Worm (Caenorhabditis elegans) whole organism, early embryonic: Measurements from ENCODE around the gene Y46H3C.7.
"Not testable (repeated sequence)": the region's sequence is repeated elsewhere in the genome, so short reads cannot be mapped to it uniquely, and the experiment has no call there.

ENCODE experiments used
- B0310.2 ChIP-seq: sonication (generic microtip); optimal IDR thresholded peaks from 2 replicates; lab custom pipeline; 2016; ENCODE audit warnings: mild to moderate bottlenecking, missing genetic modification characterization, missing compliant biosample characterization
- F13C5.2 ChIP-seq: sonication (generic microtip); optimal IDR thresholded peaks from 2 replicates; lab custom pipeline; 2017; ENCODE audit warnings: mild to moderate bottlenecking, missing genetic modification characterization, inconsistent platforms, missing compliant biosample characterization
- aly-1 ChIP-seq: sonication (generic microtip); optimal IDR thresholded peaks from 2 replicates; lab custom pipeline; 2016; ENCODE audit warnings: missing genetic modification characterization, missing compliant biosample characterization
- ama-1 ChIP-seq: fragments of 150-350 bp; optimal IDR thresholded peaks from 2 replicates; lab custom pipeline; 2014
- ceh-13 ChIP-seq: fragments of 200-800 bp; sonication (Bioruptor generic); optimal IDR thresholded peaks from 2 replicates; lab custom pipeline; 2018; ENCODE audit warnings: mild to moderate bottlenecking, missing genetic modification characterization, missing compliant biosample characterization
- ceh-36 ChIP-seq: sonication (generic microtip); optimal IDR thresholded peaks from 2 replicates; lab custom pipeline; 2016; ENCODE audit warnings: missing genetic modification characterization, inconsistent platforms, missing compliant biosample characterization
- ets-7 ChIP-seq: sonication (generic microtip); optimal IDR thresholded peaks from 2 replicates; lab custom pipeline; 2016; ENCODE audit warnings: missing genotype, missing genetic modification characterization, missing compliant biosample characterization
- flt-1 ChIP-seq: fragments of 200-800 bp; sonication (Bioruptor generic); IDR thresholded peaks from 2 replicates; pipeline ENCODE4 v1.3.6; 2022; ENCODE audit warnings: missing genetic modification characterization, missing compliant biosample characterization
- hmbx-1 ChIP-seq: sonication (generic microtip); optimal IDR thresholded peaks from 2 replicates; lab custom pipeline; 2016; ENCODE audit warnings: mild to moderate bottlenecking, missing genetic modification characterization, missing compliant biosample characterization
- hmg-4 ChIP-seq: fragments of 200-800 bp; sonication (Bioruptor generic); optimal IDR thresholded peaks from 2 replicates; lab custom pipeline; 2018; ENCODE audit warnings: mild to moderate bottlenecking, missing genetic modification characterization, missing compliant biosample characterization
- hnd-1 ChIP-seq: sonication (generic microtip); optimal IDR thresholded peaks from 2 replicates; lab custom pipeline; 2016; ENCODE audit warnings: missing genetic modification characterization, missing compliant biosample characterization
- pes-1 ChIP-seq: fragments of 200-800 bp; sonication (Bioruptor generic); IDR thresholded peaks from 2 replicates; pipeline ENCODE4 v1.3.6; 2022; ENCODE audit warnings: missing genetic modification reagents, missing genetic modification characterization, missing compliant biosample characterization
- scrt-1 ChIP-seq: fragments of 200-800 bp; sonication (Bioruptor generic); IDR thresholded peaks from 2 replicates; pipeline ENCODE4 v1.3.6; 2022; ENCODE audit warnings: missing genetic modification characterization, missing compliant biosample characterization
- sea-1 ChIP-seq: fragments of 200-800 bp; sonication (Bioruptor generic); conservative IDR thresholded peaks from 2 replicates; pipeline ENCODE4 v1.3.6; 2022; ENCODE audit warnings: missing genetic modification characterization, missing compliant biosample characterization
- tbx-11 ChIP-seq: fragments of 200-800 bp; sonication (Bioruptor generic); IDR thresholded peaks from 2 replicates; pipeline ENCODE4 v1.3.6; 2022; ENCODE audit warnings: missing genetic modification characterization, missing compliant biosample characterization
- tbx-37 ChIP-seq: fragments of 200-800 bp; sonication (Bioruptor generic); conservative IDR thresholded peaks from 2 replicates; pipeline ENCODE4 v1.3.6; 2022; ENCODE audit warnings: missing genetic modification reagents, missing genetic modification characterization, missing compliant biosample characterization
- tra-4 ChIP-seq: sonication (generic microtip); optimal IDR thresholded peaks from 2 replicates; lab custom pipeline; 2017; ENCODE audit warnings: missing genetic modification characterization, missing compliant biosample characterization

Y46H3C.7 gene

DNA sequence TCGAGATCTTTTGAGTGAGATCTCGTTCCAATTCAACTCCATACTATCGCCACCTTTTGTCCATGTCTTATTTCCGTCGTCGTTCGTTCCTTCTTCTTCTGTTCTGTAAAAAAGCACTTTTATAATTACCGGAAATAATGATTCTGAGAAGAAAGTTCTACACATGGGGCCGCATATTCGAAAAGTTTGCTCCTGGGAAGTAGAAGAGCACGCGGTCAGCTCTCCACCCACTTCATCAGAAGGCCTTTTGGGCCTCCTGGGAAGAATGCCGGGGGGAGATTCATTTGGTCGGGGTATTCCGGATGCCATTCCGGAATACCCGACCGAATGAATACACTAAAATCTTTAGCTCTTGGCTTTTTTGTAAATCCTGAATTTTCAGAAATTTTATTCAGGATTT lies 1.3 kb downstream of the Y46H3C.7 start, which contains the start of gene Y46H3C.5:
Gene Y46H3C.5 (minus strand): TSS at position 2 of the 400 bp plus-strand sequence.
- not testable (repeated sequence) for TF ChIP-seq tbx-11 (GFP tag; lab: Robert Waterston, UW); ceh-36 (tag; lab: Kevin White, UChicago); scrt-1

DNA sequence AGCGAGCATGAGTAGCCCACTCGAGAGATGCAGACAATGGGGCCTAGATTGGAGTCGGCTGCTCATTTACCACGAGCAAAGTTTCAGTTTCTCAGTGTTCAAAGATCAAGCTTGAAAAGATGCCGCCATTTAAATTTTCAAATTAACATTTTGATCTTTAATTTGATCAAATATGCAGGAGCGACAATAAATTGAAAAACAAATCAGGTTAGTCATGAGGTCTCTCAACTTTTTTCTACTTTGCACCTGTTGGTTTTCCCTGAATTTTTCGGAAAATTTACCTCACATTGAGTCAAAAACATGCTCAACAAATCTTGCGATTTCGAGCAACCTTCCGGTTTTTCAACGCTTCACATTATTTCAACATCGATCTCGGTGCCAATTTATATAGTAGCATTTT lies 8.5 kb downstream of the Y46H3C.7 start, which contains the start of gene srh-5:
Gene srh-5 (plus strand): TSS at position 301 of the 400 bp plus-strand sequence.
- TF ChIP-seq sea-1 (no peak), flt-1 (no peak), B0310.2 (no peak)

DNA sequence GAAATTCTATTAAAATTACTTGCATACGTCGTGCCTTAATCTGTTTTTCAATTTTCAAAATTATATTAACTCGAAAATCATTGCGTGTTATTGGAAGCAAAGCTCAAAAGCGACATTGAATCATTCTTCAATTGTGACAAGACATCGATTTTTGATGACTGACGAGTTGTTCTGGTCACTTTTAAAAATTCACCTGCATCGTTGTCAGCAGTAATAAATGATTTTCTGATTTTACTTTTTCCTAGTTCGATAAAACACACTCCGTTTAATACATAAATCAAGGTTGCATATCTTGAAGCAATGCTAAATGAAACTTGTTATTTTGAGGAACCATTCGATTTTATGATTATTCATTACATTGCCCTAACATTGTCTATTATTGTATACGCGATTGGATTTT lies 11.5 kb downstream of the Y46H3C.7 start, which contains the start of gene srh-3:
Gene srh-3 (plus strand): TSS at position 301 of the 400 bp plus-strand sequence.
- no peak for TF ChIP-seq pes-1 (GFP tag; lab: Robert Waterston, UW)

DNA sequence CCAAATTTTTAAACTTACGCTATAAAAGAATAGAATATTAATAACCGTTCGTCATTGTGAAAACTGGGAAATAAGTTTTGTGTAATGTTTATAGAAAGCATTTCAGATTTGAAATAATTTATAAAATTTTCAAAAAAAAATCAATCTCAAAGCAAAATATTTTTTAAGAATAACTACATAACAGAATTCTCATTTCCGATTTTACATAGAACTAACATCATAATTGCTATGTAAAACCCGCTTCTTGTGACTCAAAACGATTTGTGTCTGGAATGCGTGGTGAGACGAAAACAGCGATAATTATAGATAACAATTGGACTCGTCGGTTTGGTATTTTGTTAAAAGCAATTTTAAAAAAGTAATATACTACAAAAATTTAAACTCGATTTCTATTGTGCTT lies 13.1 kb downstream of the Y46H3C.7 start, which contains the start of gene srw-91:
Gene srw-91 (minus strand): TSS at position 101 of the 400 bp plus-strand sequence.
- TF ChIP-seq ama-1 (lab: Kevin White, UChicago) (no peak), sea-1 (no peak), tbx-11 (GFP tag; lab: Robert Waterston, UW) (no peak), tra-4 (tag; lab: Kevin White, UChicago) (no peak), ets-7 (tag; lab: Kevin White, UChicago) (no peak), F13C5.2 (no peak), flt-1 (no peak), ceh-13 (no peak), hmbx-1 (tag; lab: Kevin White, UChicago) (no peak), pes-1 (GFP tag; lab: Robert Waterston, UW) (no peak), tbx-37 (GFP tag; lab: Robert Waterston, UW) (no peak), ceh-36 (tag; lab: Kevin White, UChicago) (no peak)

DNA sequence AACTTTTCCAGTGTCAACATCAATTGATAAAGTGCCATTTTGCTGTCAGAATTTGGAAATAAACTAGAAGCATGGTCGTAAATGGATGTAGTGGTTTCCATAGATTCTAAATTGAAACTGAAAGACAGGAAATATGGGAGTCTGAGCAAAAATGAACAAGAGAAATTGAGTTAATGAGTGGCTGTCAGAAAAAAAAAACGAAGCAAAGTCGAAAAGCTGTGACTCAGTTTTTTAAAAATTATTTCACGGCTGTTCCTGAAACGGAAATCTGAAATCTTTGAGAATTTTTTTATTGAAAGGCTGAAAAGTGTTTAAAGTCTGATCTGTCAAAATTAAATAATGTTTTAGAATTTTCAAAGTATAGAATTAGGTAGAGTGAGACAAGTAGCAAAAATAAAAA lies 15.6 kb downstream of the Y46H3C.7 start, which contains the start of gene srw-98:
Gene srw-98 (minus strand): TSS at position 101 of the 400 bp plus-strand sequence.
- no peak for TF ChIP-seq pes-1 (GFP tag; lab: Robert Waterston, UW)
- no peak for TF ChIP-seq ceh-13
- no peak for TF ChIP-seq hnd-1 (tag; lab: Kevin White, UChicago)
- TF ChIP-seq F13C5.2, result no peak
- no peak for TF ChIP-seq tbx-37 (GFP tag; lab: Robert Waterston, UW)
- TF ChIP-seq B0310.2, result no peak
- no peak for TF ChIP-seq ets-7 (tag; lab: Kevin White, UChicago)
- TF ChIP-seq aly-1, result no peak
- TF ChIP-seq hmg-4 (GFP tag; lab: Kevin White, UChicago), result no peak
- no peak for TF ChIP-seq ceh-36 (tag; lab: Kevin White, UChicago)
- TF ChIP-seq tbx-11 (GFP tag; lab: Robert Waterston, UW), result no peak
- TF ChIP-seq ama-1 (lab: Kevin White, UChicago), result no peak

DNA sequence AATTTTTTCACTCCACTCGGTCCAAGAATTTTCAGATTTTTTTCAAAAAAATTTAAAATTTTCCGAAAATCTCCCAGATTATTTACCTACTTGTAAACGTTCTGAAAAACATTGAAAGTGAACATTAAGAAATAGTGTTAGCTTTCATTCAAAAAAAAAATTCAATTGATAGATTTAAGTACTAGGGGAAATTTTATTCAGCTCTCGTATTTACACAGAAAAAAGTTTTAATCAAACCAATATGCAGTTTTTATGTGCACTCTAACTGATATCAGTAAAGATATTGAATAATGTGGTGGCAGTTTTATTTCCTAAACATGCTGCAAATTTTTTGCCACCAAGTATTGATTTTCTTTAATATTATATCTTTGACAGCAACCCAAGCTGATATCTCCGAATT lies 25.6 kb downstream of the Y46H3C.7 start, which contains the start of gene irld-42:
Gene irld-42 (plus strand): TSS at position 301 of the 400 bp plus-strand sequence.
- TF ChIP-seq sea-1 (no peak), scrt-1 (no peak), ets-7 (tag; lab: Kevin White, UChicago) (no peak), pes-1 (GFP tag; lab: Robert Waterston, UW) (no peak), aly-1 (no peak), tra-4 (tag; lab: Kevin White, UChicago) (no peak), F13C5.2 (no peak)

DNA sequence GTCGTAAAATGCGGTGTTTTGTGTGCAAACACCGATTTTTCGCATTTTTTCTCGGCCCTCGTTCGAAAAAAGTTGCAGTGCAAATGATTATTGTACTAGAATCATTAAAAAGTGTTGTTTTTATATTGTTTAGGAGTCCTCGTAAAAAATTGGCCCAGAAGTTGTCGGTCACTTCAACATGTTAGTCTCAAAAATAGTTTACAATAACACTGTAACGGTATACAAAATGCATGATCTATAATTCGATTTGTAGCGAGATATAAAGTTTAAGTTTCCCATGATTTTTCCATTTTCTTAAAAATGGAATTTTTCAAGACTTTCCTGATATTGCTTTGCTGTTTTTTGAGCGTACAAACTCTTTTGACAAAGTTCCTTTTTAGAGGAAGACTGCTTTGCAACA lies 26.9 kb downstream of the Y46H3C.7 start, which contains the start of gene K04F1.8:
Gene K04F1.8 (plus strand): TSS at position 301 of the 400 bp plus-strand sequence.
- TF ChIP-seq aly-1 (no peak), hmg-4 (GFP tag; lab: Kevin White, UChicago) (no peak), ceh-36 (tag; lab: Kevin White, UChicago) (no peak), tbx-11 (GFP tag; lab: Robert Waterston, UW) (no peak), ets-7 (tag; lab: Kevin White, UChicago) (no peak), flt-1 (no peak), pes-1 (GFP tag; lab: Robert Waterston, UW) (no peak), B0310.2 (no peak), sea-1 (no peak), ceh-13 (no peak), hnd-1 (tag; lab: Kevin White, UChicago) (no peak), scrt-1 (no peak), hmbx-1 (tag; lab: Kevin White, UChicago) (no peak), tbx-37 (GFP tag; lab: Robert Waterston, UW) (no peak), F13C5.2 (no peak), tra-4 (tag; lab: Kevin White, UChicago) (no peak), ama-1 (lab: Kevin White, UChicago) (no peak)

DNA sequence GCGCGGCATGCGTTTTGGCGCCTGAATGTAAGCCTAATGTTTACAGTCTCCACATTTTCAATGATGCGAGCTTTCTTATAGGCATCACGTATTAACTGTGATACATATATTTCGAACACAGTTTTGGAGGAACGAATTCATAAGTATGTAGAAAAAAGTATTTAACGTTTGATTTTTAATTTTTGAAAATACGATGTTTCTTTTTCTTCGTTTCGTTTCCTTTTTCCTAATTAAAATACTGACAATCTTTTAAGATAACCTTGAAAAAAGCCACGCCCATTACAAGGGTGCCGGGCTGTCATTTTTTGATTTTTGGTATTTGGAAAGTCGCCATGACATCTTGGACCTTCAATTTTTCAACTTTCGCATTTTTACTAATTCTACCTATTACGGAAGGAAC lies 28.9 kb downstream of the Y46H3C.7 start, which contains the start of gene K04F1.9:
Gene K04F1.9 (plus strand): TSS at position 301 of the 400 bp plus-strand sequence.
- no peak for TF ChIP-seq hnd-1 (tag; lab: Kevin White, UChicago)
- TF ChIP-seq ceh-13, result no peak
- TF ChIP-seq ets-7 (tag; lab: Kevin White, UChicago), result no peak
- no peak for TF ChIP-seq hmg-4 (GFP tag; lab: Kevin White, UChicago)
- TF ChIP-seq ama-1 (lab: Kevin White, UChicago), result no peak
- no peak for TF ChIP-seq aly-1
- no peak for TF ChIP-seq sea-1
- no peak for TF ChIP-seq pes-1 (GFP tag; lab: Robert Waterston, UW)
- TF ChIP-seq ceh-36 (tag; lab: Kevin White, UChicago), result no peak
- no peak for TF ChIP-seq B0310.2
- TF ChIP-seq hmbx-1 (tag; lab: Kevin White, UChicago), result no peak
- no peak for TF ChIP-seq F13C5.2
- TF ChIP-seq tbx-11 (GFP tag; lab: Robert Waterston, UW), result no peak
- TF ChIP-seq scrt-1, result no peak
- TF ChIP-seq flt-1, result no peak
- no peak for TF ChIP-seq tbx-37 (GFP tag; lab: Robert Waterston, UW)
- no peak for TF ChIP-seq tra-4 (tag; lab: Kevin White, UChicago)
